Fruit fly (Drosophila melanogaster) whole organism, pupa: Measurements from ENCODE around the gene Dtwd2.

Experiments used
- CG8159 ChIP-seq: fragments of 200-800 bp; sonication (Bioruptor generic); optimal IDR thresholded peaks from 3 replicates; lab custom pipeline; 2018; ENCODE audit warnings: missing biosample characterization, mild to moderate bottlenecking, missing genetic modification characterization, moderate library complexity
- Ets98B ChIP-seq: fragments of 200-800 bp; sonication (Bioruptor generic); IDR thresholded peaks from 2 replicates; pipeline ENCODE4 v1.3.6; 2022; ENCODE audit warnings: missing biosample characterization, missing genetic modification characterization
- fd96Ca ChIP-seq: fragments of 200-800 bp; sonication (Bioruptor generic); IDR thresholded peaks from 3 replicates; pipeline ENCODE4 v1.3.6; 2022; ENCODE audit warnings: missing biosample characterization, missing genetic modification characterization

dm6 chr3R:7285662-7286061 lies 36.1 kb downstream of the Dtwd2 start, which contains the start of gene RacGAP84C:
- TF ChIP-seq Ets98B (no peak), fd96Ca (no peak), CG8159 (tag; lab: Kevin White, UChicago) (no peak)
